Fruit fly (Drosophila melanogaster) whole organism, embryonic: Measurements from ENCODE around the gene CG12289.

Source experiments
- CG1233 ChIP-seq: fragments of 200-800 bp; sonication (Bioruptor generic); optimal IDR thresholded peaks from 4 replicates; lab custom pipeline; 2018; ENCODE audit warnings: missing biosample characterization, mild to moderate bottlenecking, missing genetic modification characterization
- CG13894 ChIP-seq: fragments of 200-800 bp; sonication (Bioruptor generic); optimal IDR thresholded peaks from 3 replicates; lab custom pipeline; 2018; ENCODE audit warnings: missing biosample characterization, mild to moderate bottlenecking, missing genetic modification characterization, moderate library complexity
- CG14710 ChIP-seq: fragments of 200-800 bp; sonication (Bioruptor generic); optimal IDR thresholded peaks from 3 replicates; lab custom pipeline; 2019; ENCODE audit warnings: missing biosample characterization, mild to moderate bottlenecking, missing genetic modification characterization, moderate library complexity
- CG1529 ChIP-seq: fragments of 200-800 bp; sonication (Bioruptor generic); optimal IDR thresholded peaks from 3 replicates; lab custom pipeline; 2018; ENCODE audit warnings: missing biosample characterization, missing genetic modification characterization
- CG15479 ChIP-seq: fragments of 200-800 bp; sonication (Bioruptor generic); optimal IDR thresholded peaks from 3 replicates; lab custom pipeline; 2019; ENCODE audit warnings: missing biosample characterization, mild to moderate bottlenecking, missing genetic modification characterization, moderate library complexity
- CG15601 ChIP-seq: fragments of 200-800 bp; sonication (Bioruptor generic); optimal IDR thresholded peaks from 3 replicates; lab custom pipeline; 2019; ENCODE audit warnings: missing biosample characterization, mild to moderate bottlenecking, missing genetic modification characterization, moderate library complexity
- CG15696 ChIP-seq: fragments of 200-800 bp; sonication (Bioruptor generic); optimal IDR thresholded peaks from 2 replicates; lab custom pipeline; 2019; ENCODE audit warnings: missing biosample characterization, mild to moderate bottlenecking, missing genetic modification characterization, moderate library complexity
- CG16863 ChIP-seq: fragments of 200-800 bp; sonication (Bioruptor generic); optimal IDR thresholded peaks from 3 replicates; lab custom pipeline; 2016; ENCODE audit warnings: missing biosample characterization, missing genetic modification characterization
- CG2202 ChIP-seq: fragments of 200-800 bp; sonication (Bioruptor generic); optimal IDR thresholded peaks from 2 replicates; lab custom pipeline; 2018; ENCODE audit warnings: missing biosample characterization, mild to moderate bottlenecking, missing genetic modification characterization
- CG2875 ChIP-seq: fragments of 200-800 bp; sonication (Bioruptor generic); optimal IDR thresholded peaks from 2 replicates; lab custom pipeline; 2017; ENCODE audit warnings: missing biosample characterization, mild to moderate bottlenecking, missing genetic modification characterization, missing genetic modification reagents
- CG33557 ChIP-seq: fragments of 200-800 bp; sonication (Bioruptor generic); optimal IDR thresholded peaks from 2 replicates; lab custom pipeline; 2019; ENCODE audit warnings: missing biosample characterization, mild to moderate bottlenecking, missing genetic modification characterization, moderate library complexity
- CG3407 ChIP-seq: fragments of 200-800 bp; sonication (Bioruptor generic); optimal IDR thresholded peaks from 2 replicates; lab custom pipeline; 2018; ENCODE audit warnings: missing biosample characterization, mild to moderate bottlenecking, missing genetic modification characterization
- CG4707 ChIP-seq: fragments of 200-800 bp; sonication (Bioruptor generic); optimal IDR thresholded peaks from 2 replicates; lab custom pipeline; 2018; ENCODE audit warnings: missing biosample characterization, mild to moderate bottlenecking, missing genetic modification characterization, moderate library complexity
- CG6813 ChIP-seq: fragments of 200-800 bp; sonication (Bioruptor generic); optimal IDR thresholded peaks from 2 replicates; lab custom pipeline; 2017; ENCODE audit warnings: missing biosample characterization, missing genetic modification characterization, mild to moderate bottlenecking, moderate library complexity, missing genetic modification reagents
- CG6854 ChIP-seq: fragments of 200-800 bp; sonication (Bioruptor generic); optimal IDR thresholded peaks from 3 replicates; lab custom pipeline; 2017; ENCODE audit warnings: missing biosample characterization, mild to moderate bottlenecking, missing genetic modification characterization
- CG8281 ChIP-seq: fragments of 200-800 bp; sonication (Bioruptor generic); optimal IDR thresholded peaks from 2 replicates; lab custom pipeline; 2018; ENCODE audit warnings: missing biosample characterization, mild to moderate bottlenecking, missing genetic modification characterization, moderate library complexity
- CTCF ChIP-seq: fragments of 200-800 bp; sonication (Bioruptor generic); optimal IDR thresholded peaks from 2 replicates; lab custom pipeline; 2017; ENCODE audit warnings: missing biosample characterization, mild to moderate bottlenecking, missing genetic modification characterization, moderate library complexity
- D ChIP-seq, 2 experiments: fragments of 200-800 bp in 1 of 2; fragments of >200 bp in 1 of 2; sonication (Bioruptor generic) in 1 of 2; optimal IDR thresholded peaks; 2 replicates in 1 of 2; 3 replicates in 1 of 2; lab custom pipeline; 2017; ENCODE audit warnings: mild to moderate bottlenecking in 1 of 2, missing biosample characterization in 1 of 2, missing genetic modification characterization in 1 of 2, missing genetic modification reagents in 1 of 2
- D19B ChIP-seq: fragments of 200-800 bp; sonication (Bioruptor generic); optimal IDR thresholded peaks from 2 replicates; lab custom pipeline; 2017; ENCODE audit warnings: missing biosample characterization, mild to moderate bottlenecking, missing genetic modification characterization
- Dp ChIP-seq: fragments of 200-800 bp; sonication (Bioruptor generic); optimal IDR thresholded peaks from 2 replicates; lab custom pipeline; 2018; ENCODE audit warnings: missing biosample characterization, mild to moderate bottlenecking, missing genetic modification characterization, moderate library complexity
- HHEX ChIP-seq: fragments of 200-800 bp; sonication (Bioruptor generic); optimal IDR thresholded peaks from 3 replicates; lab custom pipeline; 2017; ENCODE audit warnings: missing biosample characterization, mild to moderate bottlenecking, missing genetic modification characterization, missing genetic modification reagents
- HLH4C ChIP-seq: fragments of 200-800 bp; sonication (Bioruptor generic); IDR thresholded peaks from 3 replicates; pipeline ENCODE4 v1.3.6; 2022; ENCODE audit warnings: missing biosample characterization, missing genetic modification characterization; ENCODE audit not compliant: partially characterized antibody
- MTF-1 ChIP-seq: fragments of 200-800 bp; sonication (Bioruptor generic); optimal IDR thresholded peaks from 2 replicates; lab custom pipeline; 2018; ENCODE audit warnings: missing biosample characterization, mild to moderate bottlenecking, missing genetic modification characterization, borderline replicate concordance
- Sox100B ChIP-seq: fragments of 200-800 bp; sonication (Bioruptor generic); optimal IDR thresholded peaks from 3 replicates; lab custom pipeline; 2018; ENCODE audit warnings: missing biosample characterization, mild to moderate bottlenecking, missing genetic modification characterization
- Ssrp ChIP-seq: fragments of 200-800 bp; sonication (Bioruptor generic); optimal IDR thresholded peaks from 2 replicates; lab custom pipeline; 2018; ENCODE audit warnings: missing biosample characterization, mild to moderate bottlenecking, missing genetic modification characterization, moderate library complexity
- Xrp1 ChIP-seq: fragments of 200-800 bp; sonication (Bioruptor generic); IDR thresholded peaks from 2 replicates; pipeline ENCODE4 v1.3.6; 2022; ENCODE audit warnings: missing biosample characterization, missing genetic modification characterization
- ac ChIP-seq: fragments of 200-800 bp; sonication (Bioruptor generic); optimal IDR thresholded peaks from 3 replicates; lab custom pipeline; 2017; ENCODE audit warnings: missing biosample characterization, mild to moderate bottlenecking, missing genetic modification characterization
- bsh ChIP-seq, 2 experiments: fragments of 200-800 bp; sonication (Bioruptor generic); optimal IDR thresholded peaks; 2 replicates each; lab custom pipeline; 2017 to 2018; ENCODE audit warnings: mild to moderate bottlenecking in 2 of 2, missing biosample characterization in 2 of 2, missing genetic modification characterization in 2 of 2, moderate library complexity in 1 of 2
- cg ChIP-seq: fragments of 200-800 bp; sonication (Bioruptor generic); optimal IDR thresholded peaks from 3 replicates; lab custom pipeline; 2019; ENCODE audit warnings: missing biosample characterization, mild to moderate bottlenecking, missing genetic modification characterization, moderate library complexity
- chif ChIP-seq, 2 experiments: fragments of 200-800 bp; sonication (Bioruptor generic); optimal IDR thresholded peaks; 3 replicates each; lab custom pipeline; 2016; ENCODE audit warnings: missing biosample characterization in 2 of 2, missing genetic modification characterization in 2 of 2
- ci ChIP-seq: fragments of 200-800 bp; sonication (Bioruptor generic); IDR thresholded peaks from 3 replicates; pipeline ENCODE4 v1.3.6; 2022; ENCODE audit warnings: missing biosample characterization, missing genetic modification characterization
- dmrt11E ChIP-seq: fragments of 200-800 bp; sonication (Bioruptor generic); optimal IDR thresholded peaks from 3 replicates; lab custom pipeline; 2018; ENCODE audit warnings: missing biosample characterization, mild to moderate bottlenecking, missing genetic modification characterization, moderate library complexity
- eve ChIP-seq, 2 experiments: fragments of >200 bp; optimal IDR thresholded peaks; 2 replicates each; lab custom pipeline; 2017; ENCODE audit warnings: missing biosample characterization in 2 of 2, missing genetic modification characterization in 2 of 2
- fd64A ChIP-seq: fragments of 200-800 bp; sonication (Bioruptor generic); optimal IDR thresholded peaks from 3 replicates; lab custom pipeline; 2018; ENCODE audit warnings: missing biosample characterization, mild to moderate bottlenecking, missing genetic modification characterization
- gem ChIP-seq: fragments of 200-800 bp; sonication (Bioruptor generic); optimal IDR thresholded peaks from 2 replicates; lab custom pipeline; 2019; ENCODE audit warnings: missing biosample characterization, mild to moderate bottlenecking, missing genetic modification characterization, moderate library complexity
- her ChIP-seq: fragments of 200-800 bp; sonication (Bioruptor generic); optimal IDR thresholded peaks from 2 replicates; lab custom pipeline; 2016; ENCODE audit warnings: missing biosample characterization, missing genetic modification characterization
- lov ChIP-seq, 2 experiments: fragments of 200-800 bp in 1 of 2; fragments of >200 bp in 1 of 2; sonication (Bioruptor generic) in 1 of 2; IDR thresholded peaks in 1 of 2; optimal IDR thresholded peaks in 1 of 2; 2 replicates in 1 of 2; 3 replicates in 1 of 2; pipeline versions ENCODE4 v1.3.6 to Lab custom; 2017 to 2022; ENCODE audit warnings: missing biosample characterization in 1 of 2, missing genetic modification characterization in 1 of 2
- so ChIP-seq: fragments of 200-800 bp; sonication (Bioruptor generic); IDR thresholded peaks from 3 replicates; pipeline ENCODE4 v1.3.6; 2022; ENCODE audit warnings: missing biosample characterization, missing genetic modification characterization
- sqz ChIP-seq: fragments of 200-800 bp; sonication (Bioruptor generic); optimal IDR thresholded peaks from 3 replicates; lab custom pipeline; 2018; ENCODE audit warnings: missing biosample characterization, mild to moderate bottlenecking, missing genetic modification characterization
- tap ChIP-seq: fragments of 200-800 bp; optimal IDR thresholded peaks from 3 replicates; lab custom pipeline; 2019; ENCODE audit warnings: missing biosample characterization, mild to moderate bottlenecking, missing genetic modification characterization, moderate library complexity
- trem ChIP-seq: fragments of 200-800 bp; optimal IDR thresholded peaks from 3 replicates; lab custom pipeline; 2019; ENCODE audit warnings: missing biosample characterization, mild to moderate bottlenecking, missing genetic modification characterization, moderate library complexity
- z ChIP-seq: fragments of 200-800 bp; sonication (Bioruptor generic); IDR thresholded peaks from 3 replicates; pipeline ENCODE4 v1.3.6; 2022; ENCODE audit warnings: missing biosample characterization, missing genetic modification characterization

Gene CG12289

dm6 chr3L:11491874-11492268 lies 33.6 kb upstream of the CG12289 start (continued):
- peak; percentile 3 for TF ChIP-seq MTF-1 (GFP tag; lab: Kevin White, UChicago)
- TF ChIP-seq CG2202 (tag; lab: Kevin White, UChicago), result peak; percentile 23
- TF ChIP-seq CG33557 (GFP tag; lab: Kevin White, UChicago), result peak; percentile 69
- no peak for TF ChIP-seq CG6854 (GFP tag; lab: Kevin White, UChicago)
- no peak for TF ChIP-seq CG16863 (GFP tag; lab: Kevin White, UChicago)
- 0 out of 3 replicates have a peak, but pooled peaks have one; percentile 11 for TF ChIP-seq ci
- TF ChIP-seq cg, result peak; percentile 8
- TF ChIP-seq bsh (GFP tag; optimal IDR thresholded peaks at IDR 0.05; lab: Kevin White, UChicago), result peak in 1 of 2 experiments; percentile 58
- peak; percentile 42 for TF ChIP-seq CG1233
- TF ChIP-seq sqz, result peak; percentile 18
- peak; percentile 12 for TF ChIP-seq ac (GFP tag; lab: Kevin White, UChicago)
- TF ChIP-seq CG15696 (tag; lab: Kevin White, UChicago), result peak; percentile 67
- peak; percentile 17 for TF ChIP-seq HHEX (GFP tag; lab: Kevin White, UChicago)
- peak; percentile 48 for TF ChIP-seq Xrp1 (GFP tag; lab: Robert Waterston, UW)
- 0 out of 3 replicates have a peak, but pooled peaks have one; percentile 3 for TF ChIP-seq z
- TF ChIP-seq her (GFP tag; lab: Kevin White, UChicago), result no peak
- peak; percentile 7 for TF ChIP-seq gem
- 0 out of 3 replicates have a peak, but pooled peaks have one; percentile 36 for TF ChIP-seq so
- TF ChIP-seq tap (tag; lab: Kevin White, UChicago), result peak; percentile 21
- peak; percentile 13 for TF ChIP-seq CG15479 (GFP tag; lab: Kevin White, UChicago)
- peak; percentile 48 for TF ChIP-seq CG1529 (GFP tag; lab: Kevin White, UChicago)
- peak; percentile 56 for TF ChIP-seq dmrt11E
- no peak for TF ChIP-seq HLH4C (GFP tag; lab: Robert Waterston, UW)
- no peak for TF ChIP-seq Dp (GFP tag; lab: Kevin White, UChicago)
- TF ChIP-seq CG15601 (tag; lab: Kevin White, UChicago), result peak; percentile 62
- TF ChIP-seq D19B (GFP tag; lab: Kevin White, UChicago), result no peak
- peak; percentile 30 for TF ChIP-seq CG4707 (GFP tag; lab: Kevin White, UChicago)
- no peak for TF ChIP-seq CTCF (GFP tag; lab: Kevin White, UChicago)
- peak; percentile 30 for TF ChIP-seq CG3407
- peak; percentile 25 for TF ChIP-seq fd64A (GFP tag; lab: Kevin White, UChicago)
- TF ChIP-seq trem (tag; lab: Kevin White, UChicago), result peak; percentile 3
- TF ChIP-seq Sox100B (GFP tag; lab: Kevin White, UChicago), result peak; percentile 33
- TF ChIP-seq chif (GFP tag; optimal IDR thresholded peaks at IDR 0.05; lab: Kevin White, UChicago), result peak in 1 of 2 experiments; percentile 13
- no peak for TF ChIP-seq D (optimal IDR thresholded peaks at IDR 0.05; lab: Kevin White, UChicago)
- peak; percentile 52 for TF ChIP-seq D (GFP tag; optimal IDR thresholded peaks at IDR 0.05; lab: Kevin White, UChicago)
- peak in 1 of 2 experiments; percentile 17 for TF ChIP-seq eve (GFP tag; optimal IDR thresholded peaks at IDR 0.05; lab: Kevin White, UChicago)
- peak; percentile 30 for TF ChIP-seq CG14710 (tag; lab: Kevin White, UChicago)
- TF ChIP-seq lov (optimal IDR thresholded peaks at IDR 0.05; lab: Kevin White, UChicago), result no peak
- 0 out of 3 replicates have a peak, but pooled peaks have one; percentile 5 for TF ChIP-seq lov (GFP tag; IDR thresholded peaks at IDR 0.05; lab: Robert Waterston, UW)
- TF ChIP-seq CG13894 (tag; lab: Kevin White, UChicago), result no peak
- peak; percentile 30 for TF ChIP-seq CG6813 (GFP tag; lab: Kevin White, UChicago)
- TF ChIP-seq CG2875 (GFP tag; lab: Kevin White, UChicago), result peak; percentile 56
- no peak for TF ChIP-seq Ssrp (tag; lab: Kevin White, UChicago)
- TF ChIP-seq CG8281 (tag; lab: Kevin White, UChicago), result peak; percentile 38
